Worm (Caenorhabditis elegans): ENCODE data around the gene clec-28.

ce11 chrV:16880679-16881078, 15.2 kb downstream of the clec-28 start, which contains the start of gene F09C6.14:
- TF ChIP-seq jun-1 (tag; optimal IDR thresholded peaks at IDR 0.05) (no peak), aha-1 (tag) (no peak), nhr-6 (tag; optimal IDR thresholded peaks at IDR 0.05) (no peak), mep-1 (tag; optimal IDR thresholded peaks at IDR 0.05) (no peak), lsy-2 (tag; optimal IDR thresholded peaks at IDR 0.05) (no peak)

All from whole organism, L4 larva.